Worm (Caenorhabditis elegans) whole organism, young adult: ENCODE results near the gene F55G1.7.

Experiments
- F23B12.7 ChIP-seq: sonication (generic microtip); optimal IDR thresholded peaks from 2 replicates; lab custom pipeline; 2017; ENCODE audit warnings: missing genetic modification characterization, mild to moderate bottlenecking, missing compliant biosample characterization, antibody characterized with exemption, moderate library complexity; ENCODE audit not compliant: insufficient read depth
- F39B2.1 ChIP-seq: fragments of 200-800 bp; sonication (Bioruptor generic); IDR thresholded peaks from 2 replicates; pipeline ENCODE4 v1.3.6; 2022; ENCODE audit warnings: missing genetic modification reagents, missing genetic modification characterization, missing compliant biosample characterization
- ama-1 ChIP-seq, 3 experiments: fragments of 150-350 bp in 1 of 3; sonication (generic microtip) in 2 of 3; optimal IDR thresholded peaks; 2 replicates each; lab custom pipeline; 2014 to 2018; ENCODE audit warnings: missing biosample characterization in 2 of 3, missing genetic modification characterization in 2 of 3, missing genetic modification reagents in 2 of 3
- dpl-1 ChIP-seq: fragments of 150-350 bp; optimal IDR thresholded peaks from 2 replicates; lab custom pipeline; 2014; ENCODE audit warnings: missing biosample characterization, missing genetic modification reagents, missing genetic modification characterization
- egrh-3 ChIP-seq: fragments of 200-800 bp; sonication (Bioruptor generic); IDR thresholded peaks from 2 replicates; pipeline ENCODE4 v1.3.6; 2022; ENCODE audit warnings: missing genetic modification reagents, missing genetic modification characterization, missing compliant biosample characterization
- lin-26 ChIP-seq: fragments of 200-800 bp; sonication (Bioruptor generic); IDR thresholded peaks from 2 replicates; pipeline ENCODE4 v1.3.6; 2022; ENCODE audit warnings: missing genetic modification reagents, missing genetic modification characterization, missing compliant biosample characterization
- madf-10 ChIP-seq: sonication (generic microtip); optimal IDR thresholded peaks from 2 replicates; lab custom pipeline; 2016; ENCODE audit warnings: mild to moderate bottlenecking, missing genetic modification characterization, missing compliant biosample characterization
- nhr-179 ChIP-seq: sonication (generic microtip); optimal IDR thresholded peaks from 2 replicates; lab custom pipeline; 2016; ENCODE audit warnings: mild to moderate bottlenecking, missing genetic modification characterization, missing compliant biosample characterization
- snpc-4 ChIP-seq, 5 experiments: fragments of 150-350 bp in 1 of 5; sonication (generic microtip) in 4 of 5; optimal IDR thresholded peaks; 2 replicates each; lab custom pipeline; 2014 to 2018; ENCODE audit warnings: missing genetic modification characterization in 5 of 5, missing biosample characterization in 3 of 5, antibody characterized with exemption in 2 of 5, mild to moderate bottlenecking in 2 of 5, missing compliant biosample characterization in 2 of 5, missing genotype in 2 of 5, moderate library complexity in 2 of 5, missing genetic modification reagents in 1 of 5
- unc-130 ChIP-seq: sonication (generic microtip); optimal IDR thresholded peaks from 2 replicates; lab custom pipeline; 2016; ENCODE audit warnings: missing genetic modification reagents, missing genetic modification characterization, missing compliant biosample characterization
- ztf-26 ChIP-seq: sonication (generic microtip); optimal IDR thresholded peaks from 2 replicates; lab custom pipeline; 2017; ENCODE audit warnings: missing genetic modification characterization, missing compliant biosample characterization

- no peak for TF ChIP-seq madf-10
- TF ChIP-seq egrh-3 = no peak
- no peak for TF ChIP-seq ama-1 (optimal IDR thresholded peaks at IDR 0.05; lab: Kevin White, UChicago)
- no peak for TF ChIP-seq ama-1 (GFP tag; optimal IDR thresholded peaks at IDR 0.05; lab: Kevin White, UChicago)
- no peak for TF ChIP-seq snpc-4 (GFP tag; optimal IDR thresholded peaks at IDR 0.05; lab: Kevin White, UChicago)
- no peak for TF ChIP-seq snpc-4 (tag; optimal IDR thresholded peaks at IDR 0.05; lab: Kevin White, UChicago)
- no peak for TF ChIP-seq dpl-1 (GFP tag; lab: Kevin White, UChicago)
- TF ChIP-seq F23B12.7 = no peak
- no peak for TF ChIP-seq nhr-179 (tag; lab: Kevin White, UChicago)
- no peak for TF ChIP-seq lin-26 (GFP tag; lab: Robert Waterston, UW)
- TF ChIP-seq ztf-26 = no peak
- TF ChIP-seq unc-130 = no peak
- TF ChIP-seq F39B2.1 (GFP tag; lab: Robert Waterston, UW) = no peak
These were observed 994 bp downstream of the F55G1.7 start for ce11 chrIV:7468638-7469037.
